Fruit fly (Drosophila melanogaster) whole organism, pupa: ENCODE data around the gene CG33309.

Source experiments
- CG10348 ChIP-seq: fragments of 200-800 bp; sonication (Bioruptor generic); IDR thresholded peaks from 2 replicates; pipeline ENCODE4 v1.3.6; 2022; ENCODE audit warnings: missing biosample characterization, missing genetic modification characterization
- CG14655 ChIP-seq: fragments of 200-800 bp; sonication (Bioruptor generic); optimal IDR thresholded peaks from 3 replicates; lab custom pipeline; 2017; ENCODE audit warnings: mild to moderate bottlenecking, missing biosample characterization, missing genetic modification reagents, missing genetic modification characterization
- CG15710 ChIP-seq: fragments of 200-800 bp; sonication (Bioruptor generic); optimal IDR thresholded peaks from 2 replicates; lab custom pipeline; 2018; ENCODE audit warnings: missing biosample characterization, mild to moderate bottlenecking, missing genetic modification characterization, moderate library complexity
- CG34367 ChIP-seq: fragments of 200-800 bp; sonication (Bioruptor generic); optimal IDR thresholded peaks from 2 replicates; lab custom pipeline; 2018; ENCODE audit warnings: missing biosample characterization, mild to moderate bottlenecking, missing genetic modification characterization
- CG8159 ChIP-seq: fragments of 200-800 bp; sonication (Bioruptor generic); optimal IDR thresholded peaks from 3 replicates; lab custom pipeline; 2018; ENCODE audit warnings: missing biosample characterization, mild to moderate bottlenecking, missing genetic modification characterization, moderate library complexity

DNA sequence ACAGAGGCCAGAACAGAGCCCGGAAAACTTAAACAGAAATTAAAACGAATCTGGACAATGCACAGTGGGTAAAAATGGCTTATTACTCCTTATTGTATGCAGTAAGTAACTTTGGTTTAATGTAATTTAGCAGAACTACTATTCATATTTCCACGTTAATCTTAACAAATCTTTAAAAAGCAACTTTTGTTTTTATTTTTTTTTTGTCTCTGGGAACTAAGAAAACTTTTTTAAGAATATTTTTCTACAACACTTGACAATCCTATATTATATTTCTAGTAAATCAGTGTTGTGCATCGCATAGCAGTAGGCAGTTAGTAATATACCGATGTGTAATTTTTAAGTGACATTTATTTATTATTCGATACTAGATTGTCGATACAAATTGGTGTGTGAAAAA lies 45.0 kb upstream of the CG33309 start, which contains the start of gene CG4701:
- TF ChIP-seq CG14655 (GFP tag; lab: Kevin White, UChicago) (no peak), CG34367 (tag; lab: Kevin White, UChicago) (no peak), CG15710 (tag; lab: Kevin White, UChicago) (no peak), CG8159 (tag; lab: Kevin White, UChicago) (no peak), CG10348 (GFP tag; lab: Robert Waterston, UW) (no peak)
